Worm (Caenorhabditis elegans) whole organism, L4 larva: ENCODE measurements around the gene Y54F10AM.11.

Experiments
- D1046.2 ChIP-seq: fragments of 200-800 bp; sonication (Bioruptor generic); IDR thresholded peaks from 2 replicates; pipeline ENCODE4 v1.3.6; 2022; ENCODE audit warnings: missing genetic modification characterization, missing compliant biosample characterization
- F26F4.8 ChIP-seq: fragments of 200-800 bp; sonication (Bioruptor generic); conservative IDR thresholded peaks from 2 replicates; pipeline ENCODE4 v1.3.6; 2022; ENCODE audit warnings: missing genetic modification characterization, missing compliant biosample characterization
- F44E2.7 ChIP-seq: fragments of 200-800 bp; sonication (Bioruptor generic); IDR thresholded peaks from 2 replicates; pipeline ENCODE4 v2.1.2; 2022; ENCODE audit warnings: missing genetic modification characterization, missing compliant biosample characterization
- F49E8.2 ChIP-seq: sonication (generic microtip); optimal IDR thresholded peaks from 2 replicates; lab custom pipeline; 2016; ENCODE audit warnings: missing compliant biosample characterization, mild to moderate bottlenecking, missing genetic modification characterization, borderline replicate concordance
- T20F7.1 ChIP-seq: fragments of 200-800 bp; sonication (Bioruptor generic); optimal IDR thresholded peaks from 2 replicates; lab custom pipeline; 2018; ENCODE audit warnings: mild to moderate bottlenecking, missing genetic modification characterization, missing compliant biosample characterization
- Y48G9A.11 ChIP-seq: fragments of 200-800 bp; sonication (Bioruptor generic); IDR thresholded peaks from 2 replicates; pipeline ENCODE4 v1.3.6; 2022; ENCODE audit warnings: missing genetic modification reagents, missing genetic modification characterization, missing compliant biosample characterization
- ceh-82 ChIP-seq: sonication (generic microtip); optimal IDR thresholded peaks from 2 replicates; lab custom pipeline; 2017; ENCODE audit warnings: missing biosample characterization, missing genetic modification characterization
- cey-2 ChIP-seq: sonication (generic microtip); optimal IDR thresholded peaks from 3 replicates; lab custom pipeline; 2017; ENCODE audit warnings: missing genetic modification characterization, mild to moderate bottlenecking, missing compliant biosample characterization, antibody characterized with exemption, borderline replicate concordance; ENCODE audit not compliant: insufficient read depth
- ctbp-1 ChIP-seq: fragments of 200-800 bp; sonication (Bioruptor generic); IDR thresholded peaks from 2 replicates; pipeline ENCODE4 v1.3.6; 2022; ENCODE audit warnings: missing genetic modification reagents, missing genetic modification characterization, missing compliant biosample characterization
- daf-19 ChIP-seq: fragments of 200-800 bp; sonication (Bioruptor generic); conservative IDR thresholded peaks from 2 replicates; pipeline ENCODE4 v1.3.6; 2022; ENCODE audit warnings: missing genetic modification characterization, missing compliant biosample characterization
- dve-1 ChIP-seq: sonication (generic microtip); optimal IDR thresholded peaks from 2 replicates; lab custom pipeline; 2017; ENCODE audit warnings: antibody characterized with exemption, mild to moderate bottlenecking, missing genetic modification characterization, missing compliant biosample characterization; ENCODE audit not compliant: insufficient read depth
- fkh-10 ChIP-seq: fragments of 150-350 bp; optimal IDR thresholded peaks from 2 replicates; lab custom pipeline; 2014; ENCODE audit warnings: missing biosample characterization, missing genetic modification reagents, missing genetic modification characterization
- hlh-11 ChIP-seq: fragments of 200-800 bp; sonication (Bioruptor generic); optimal IDR thresholded peaks from 2 replicates; lab custom pipeline; 2018; ENCODE audit warnings: mild to moderate bottlenecking, missing genetic modification characterization, missing compliant biosample characterization
- hlh-30 ChIP-seq: sonication (generic microtip); optimal IDR thresholded peaks from 2 replicates; lab custom pipeline; 2017; ENCODE audit warnings: antibody characterized with exemption, mild to moderate bottlenecking, missing genetic modification characterization, missing compliant biosample characterization; ENCODE audit not compliant: insufficient read depth
- jun-1 ChIP-seq: fragments of 150-350 bp; optimal IDR thresholded peaks from 2 replicates; lab custom pipeline; 2014; ENCODE audit warnings: missing biosample characterization, missing genetic modification reagents, missing genetic modification characterization
- lin-13 ChIP-seq: fragments of 150-350 bp; optimal IDR thresholded peaks from 2 replicates; lab custom pipeline; 2014; ENCODE audit warnings: missing biosample characterization, missing genetic modification reagents, missing genetic modification characterization
- lin-15B ChIP-seq: fragments of 150-350 bp; sonication (generic microtip); optimal IDR thresholded peaks from 3 replicates; lab custom pipeline; 2014; ENCODE audit warnings: missing biosample characterization, missing genetic modification characterization
- lin-38 ChIP-seq: fragments of 200-800 bp; sonication (Bioruptor generic); IDR thresholded peaks from 2 replicates; pipeline ENCODE4 v1.3.6; 2022; ENCODE audit warnings: missing genetic modification reagents, missing genetic modification characterization, missing compliant biosample characterization
- lsy-2 ChIP-seq, 2 experiments: fragments of 150-350 bp in 1 of 2; sonication (generic microtip) in 1 of 2; optimal IDR thresholded peaks; 2 replicates each; lab custom pipeline; 2014 to 2017; ENCODE audit warnings: missing biosample characterization in 2 of 2, missing genetic modification characterization in 2 of 2
- madf-9 ChIP-seq: fragments of 200-800 bp; sonication (Bioruptor generic); conservative IDR thresholded peaks from 2 replicates; pipeline ENCODE4 v1.3.6; 2022; ENCODE audit warnings: missing genetic modification reagents, missing genetic modification characterization, missing compliant biosample characterization
- mes-2 ChIP-seq: sonication (generic microtip); optimal IDR thresholded peaks from 2 replicates; lab custom pipeline; 2016; ENCODE audit warnings: missing genotype, mild to moderate bottlenecking, missing genetic modification characterization, missing compliant biosample characterization; ENCODE audit not compliant: poor library complexity, severe bottlenecking
- mxl-2 ChIP-seq: fragments of 200-800 bp; sonication (Bioruptor generic); conservative IDR thresholded peaks from 2 replicates; pipeline ENCODE4 v1.3.6; 2022; ENCODE audit warnings: missing genetic modification reagents, missing genetic modification characterization, missing compliant biosample characterization
- nhr-48 ChIP-seq: sonication (generic microtip); optimal IDR thresholded peaks from 2 replicates; lab custom pipeline; 2016; ENCODE audit warnings: mild to moderate bottlenecking, missing genetic modification characterization, missing compliant biosample characterization
- nhr-77 ChIP-seq: fragments of 150-350 bp; optimal IDR thresholded peaks from 2 replicates; lab custom pipeline; 2014; ENCODE audit warnings: missing biosample characterization, missing genetic modification characterization
- pha-4 ChIP-seq, 2 experiments: fragments of 150-350 bp in 1 of 2; fragments of 200-800 bp in 1 of 2; sonication (Bioruptor generic) in 1 of 2; IDR thresholded peaks in 1 of 2; optimal IDR thresholded peaks in 1 of 2; 2 replicates each; pipeline versions ENCODE4 v1.3.6 to Lab custom; 2014 to 2022; ENCODE audit warnings: missing genetic modification characterization in 2 of 2, missing genetic modification reagents in 2 of 2, missing biosample characterization in 1 of 2, missing compliant biosample characterization in 1 of 2
- rbr-2 ChIP-seq: sonication (generic microtip); optimal IDR thresholded peaks from 2 replicates; lab custom pipeline; 2016; ENCODE audit warnings: missing genotype, missing genetic modification characterization, missing compliant biosample characterization
- set-16 ChIP-seq: fragments of 200-800 bp; sonication (Bioruptor generic); IDR thresholded peaks from 2 replicates; pipeline ENCODE4 v1.3.6; 2022; ENCODE audit warnings: missing genetic modification reagents, missing genetic modification characterization, missing compliant biosample characterization
- unc-130 ChIP-seq: sonication (generic microtip); optimal IDR thresholded peaks from 2 replicates; lab custom pipeline; 2016; ENCODE audit warnings: missing genetic modification reagents, missing genetic modification characterization, missing compliant biosample characterization
- zfp-3 ChIP-seq: fragments of 200-800 bp; sonication (Bioruptor generic); conservative IDR thresholded peaks from 2 replicates; pipeline ENCODE4 v1.3.6; 2022; ENCODE audit warnings: missing genetic modification reagents, missing genetic modification characterization, missing compliant biosample characterization

Gene Y54F10AM.11

ce11 chrIII:2528621-2529113 is 35.1 kb downstream of the Y54F10AM.11 start, which contains the start of the genes Y54F10AM.15, rbc-2 and ndua-8 (continued):
- TF ChIP-seq madf-9 (GFP tag; lab: Robert Waterston, UW) = no peak
- peak; percentile 86 for TF ChIP-seq lin-38 (GFP tag; lab: Robert Waterston, UW)
- TF ChIP-seq unc-130 (GFP tag; lab: Kevin White, UChicago) = peak; percentile 49
- TF ChIP-seq F26F4.8 (GFP tag; lab: Robert Waterston, UW) = no peak
- TF ChIP-seq nhr-77 = peak; percentile 95
- TF ChIP-seq pha-4 (GFP tag; IDR thresholded peaks at IDR 0.05; lab: Robert Waterston, UW) = peak; percentile 39; the same call in 1 of the 2 replicates
- TF ChIP-seq pha-4 (tag; optimal IDR thresholded peaks at IDR 0.05; lab: Kevin White, UChicago) = no peak
- TF ChIP-seq lin-15B (tag; lab: Kevin White, UChicago) = peak; percentile 62
- TF ChIP-seq mes-2 = peak; percentile 94
- peak; percentile 93 for TF ChIP-seq hlh-30 (tag; lab: Kevin White, UChicago)
- peak; percentile 35 for TF ChIP-seq F49E8.2
- TF ChIP-seq hlh-11 = peak; percentile 84
- TF ChIP-seq jun-1 = no peak
- TF ChIP-seq T20F7.1 (GFP tag; lab: Kevin White, UChicago) = peak; percentile 82
- peak; percentile 96 for TF ChIP-seq dve-1 (tag; lab: Kevin White, UChicago)
- TF ChIP-seq ctbp-1 (GFP tag; lab: Robert Waterston, UW) = no peak; the same call in 1 of the 2 replicates
- TF ChIP-seq rbr-2 (tag; lab: Kevin White, UChicago) = peak; percentile 84
- peak; percentile 86 to 96 for TF ChIP-seq lsy-2 (tag; optimal IDR thresholded peaks at IDR 0.05; lab: Kevin White, UChicago)
- no peak for TF ChIP-seq daf-19 (GFP tag; lab: Robert Waterston, UW)
- no peak for TF ChIP-seq cey-2 (tag; lab: Kevin White, UChicago)
- TF ChIP-seq lin-13 (GFP tag; lab: Kevin White, UChicago) = peak; percentile 92
- TF ChIP-seq zfp-3 (GFP tag; lab: Robert Waterston, UW) = peak; percentile 67; the same call in 1 of the 2 replicates
- no peak for TF ChIP-seq D1046.2 (GFP tag; lab: Robert Waterston, UW)

DNA sequence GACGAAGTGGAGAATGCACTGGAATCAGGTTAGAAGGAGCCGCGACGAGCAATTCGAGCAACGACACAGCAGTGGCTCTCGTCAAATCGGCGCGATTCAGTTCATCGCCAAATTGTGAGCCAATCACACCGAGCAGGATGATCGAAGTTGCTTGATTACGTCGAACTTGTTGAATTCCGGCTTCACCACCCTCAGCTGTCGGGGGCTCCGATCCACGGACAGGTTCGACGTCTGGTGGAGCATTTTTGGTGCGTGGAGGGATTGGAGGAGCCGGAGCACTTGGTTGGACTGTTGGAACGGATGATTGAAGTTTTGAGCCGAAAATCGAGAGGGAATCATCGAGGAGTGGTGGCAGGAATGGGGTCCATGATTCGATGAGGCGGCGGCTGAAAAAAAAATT is 48.3 kb downstream of the Y54F10AM.11 start:
- TF ChIP-seq set-16 (GFP tag; lab: Robert Waterston, UW) = peak; percentile 60
- no peak for TF ChIP-seq fkh-10 (GFP tag; lab: Kevin White, UChicago)
- no peak for TF ChIP-seq unc-130 (GFP tag; lab: Kevin White, UChicago)
- no peak for TF ChIP-seq ceh-82 (tag; lab: Kevin White, UChicago)
- no peak for TF ChIP-seq nhr-48
- TF ChIP-seq Y48G9A.11 (GFP tag; lab: Robert Waterston, UW) = no peak
- no peak for TF ChIP-seq mxl-2 (GFP tag; lab: Robert Waterston, UW)
- TF ChIP-seq F44E2.7 = no peak
